Worm (Caenorhabditis elegans): ENCODE data around the gene W07G4.2.

DNA sequence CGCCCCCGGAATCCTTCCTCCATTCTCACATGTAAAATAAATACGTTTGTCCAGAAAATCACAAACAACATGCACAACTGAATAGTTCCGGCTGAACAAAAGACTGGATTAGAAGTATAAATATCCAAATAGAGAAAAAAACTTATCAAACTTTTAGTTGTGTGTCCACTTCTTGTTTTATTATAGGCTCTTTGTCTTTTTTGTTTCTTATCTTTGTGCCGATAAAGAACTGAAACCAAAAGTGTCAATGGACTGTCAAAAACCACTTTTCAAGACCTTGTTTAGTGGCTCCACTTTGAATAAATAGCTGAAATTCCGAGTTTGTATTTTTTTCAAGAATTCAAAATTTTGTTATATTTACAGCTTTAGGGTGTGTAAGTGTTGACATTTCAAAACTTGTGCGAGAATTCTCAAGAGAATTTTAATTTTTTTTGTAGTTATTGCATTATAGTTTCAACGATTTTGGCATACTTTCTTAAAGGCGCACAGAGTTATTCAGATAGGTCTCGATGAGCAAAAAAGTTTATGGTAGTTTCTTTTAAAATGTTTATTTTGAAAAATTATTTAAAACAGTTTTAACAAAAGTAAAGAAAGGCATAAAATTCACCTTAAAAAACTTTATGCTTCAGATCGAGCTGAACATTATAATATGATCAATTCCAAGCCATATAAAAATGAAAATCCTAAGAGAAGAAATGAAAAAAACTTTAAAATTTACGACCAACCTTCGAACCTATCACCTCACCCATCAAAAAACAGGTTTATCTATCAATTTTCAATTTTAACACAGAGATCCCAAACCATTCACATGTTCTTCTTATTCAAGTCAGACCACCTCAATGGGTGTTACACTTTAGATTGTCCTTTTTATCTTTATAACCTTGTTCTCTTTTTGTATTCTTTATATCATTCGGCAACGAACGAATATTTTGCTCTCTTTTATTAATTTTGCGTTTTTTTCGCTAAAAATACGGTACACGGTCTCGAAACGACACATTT, 10.1 kb upstream of the W07G4.2 start:
- TF ChIP-seq pqm-1 (tag; optimal IDR thresholded peaks at IDR 0.05) = no peak
- no peak for TF ChIP-seq tbx-7 (tag; optimal IDR thresholded peaks at IDR 0.05)
- TF ChIP-seq lim-6 (tag; optimal IDR thresholded peaks at IDR 0.05) = no peak
